Fruit fly (Drosophila melanogaster): ENCODE data around the gene CG31550.

The CG31550 gene

dm6 chr3R:5438750-5439149 lies 46.6 kb upstream of the CG31550 start (continued):
- TF ChIP-seq zfh2 (GFP tag; optimal IDR thresholded peaks at IDR 0.05), result no peak
- TF ChIP-seq C15 (GFP tag; IDR thresholded peaks at IDR 0.05), result no peak
- no peak for TF ChIP-seq lov (optimal IDR thresholded peaks at IDR 0.05)
- TF ChIP-seq lov (GFP tag; IDR thresholded peaks at IDR 0.05), result no peak
- no peak for TF ChIP-seq ind (GFP tag; optimal IDR thresholded peaks at IDR 0.05)
- peak; percentile 48; the same call in 1 of the 2 replicates for TF ChIP-seq amos (GFP tag; IDR thresholded peaks at IDR 0.05; ENCODE audit: partially characterized antibody)
- peak; percentile 32 for TF ChIP-seq CG12659 (GFP tag; optimal IDR thresholded peaks at IDR 0.05)
- no peak for TF ChIP-seq dati (GFP tag; IDR thresholded peaks at IDR 0.05)
- no peak for TF ChIP-seq wek (GFP tag; optimal IDR thresholded peaks at IDR 0.05)
- TF ChIP-seq gro (GFP tag; optimal IDR thresholded peaks at IDR 0.05), result no peak
- peak; percentile 21 for TF ChIP-seq dmrt11E (tag; optimal IDR thresholded peaks at IDR 0.05)
- TF ChIP-seq org-1 (GFP tag; optimal IDR thresholded peaks at IDR 0.05), result no peak
- no peak for TF ChIP-seq en (GFP tag; optimal IDR thresholded peaks at IDR 0.05)
- TF ChIP-seq Med (GFP tag), result peak; percentile 67
- 0 out of 4 replicates have a peak, but pooled peaks have one; percentile 30 for TF ChIP-seq Dll (GFP tag; IDR thresholded peaks at IDR 0.05; ENCODE audit: partially characterized antibody)
- peak; percentile 82 for TF ChIP-seq sqz (GFP tag; optimal IDR thresholded peaks at IDR 0.05)
- no peak for TF ChIP-seq Six4 (GFP tag; optimal IDR thresholded peaks at IDR 0.05)
- no peak for TF ChIP-seq Ptx1 (GFP tag; IDR thresholded peaks at IDR 0.05)
- no peak for TF ChIP-seq CG4404 (GFP tag; IDR thresholded peaks at IDR 0.05)
- no peak for TF ChIP-seq Poxn (GFP tag; IDR thresholded peaks at IDR 0.05)
- TF ChIP-seq CG8089 (GFP tag; optimal IDR thresholded peaks at IDR 0.05), result no peak
- TF ChIP-seq CG9932 (GFP tag; IDR thresholded peaks at IDR 0.05), result no peak
- TF ChIP-seq CrebB (tag; optimal IDR thresholded peaks at IDR 0.05), result no peak
- TF ChIP-seq CG8924 (tag; optimal IDR thresholded peaks at IDR 0.05), result no peak
- no peak for TF ChIP-seq pho (GFP tag; optimal IDR thresholded peaks at IDR 0.05)
- no peak for TF ChIP-seq Dref (GFP tag; IDR thresholded peaks at IDR 0.05)
- no peak for TF ChIP-seq ase (GFP tag; IDR thresholded peaks at IDR 0.05)
- TF ChIP-seq sd (tag; optimal IDR thresholded peaks at IDR 0.05), result peak; percentile 94
- TF ChIP-seq PHDP (tag; optimal IDR thresholded peaks at IDR 0.05), result no peak
- TF ChIP-seq Ets97D (GFP tag; optimal IDR thresholded peaks at IDR 0.05), result peak; percentile 71
- no peak for TF ChIP-seq stc (GFP tag; IDR thresholded peaks at IDR 0.05)
- no peak for TF ChIP-seq Drgx (GFP tag; IDR thresholded peaks at IDR 0.05)
- TF ChIP-seq tio (GFP tag; optimal IDR thresholded peaks at IDR 0.05), result no peak
- TF ChIP-seq onecut (GFP tag; IDR thresholded peaks at IDR 0.05), result no peak
- peak; percentile 17 for TF ChIP-seq CG4617 (GFP tag; optimal IDR thresholded peaks at IDR 0.05; ENCODE audit: borderline replicate concordance)
- TF ChIP-seq CG13624 (GFP tag; optimal IDR thresholded peaks at IDR 0.05), result no peak
- peak; percentile 46 for TF ChIP-seq CoRest (tag; optimal IDR thresholded peaks at IDR 0.05)
- TF ChIP-seq row (GFP tag; IDR thresholded peaks at IDR 0.05), result peak; percentile 21; the same call in 1 of the 3 replicates
- TF ChIP-seq CG7372 (GFP tag; IDR thresholded peaks at IDR 0.05), result no peak
- no peak for TF ChIP-seq Vsx1 (GFP tag; optimal IDR thresholded peaks at IDR 0.05)
- TF ChIP-seq Mad (GFP tag; optimal IDR thresholded peaks at IDR 0.05), result no peak
- TF ChIP-seq gsb-n (tag; optimal IDR thresholded peaks at IDR 0.05), result peak; percentile 19
- no peak for TF ChIP-seq unpg (GFP tag; optimal IDR thresholded peaks at IDR 0.05)
- TF ChIP-seq CG4282 (GFP tag; optimal IDR thresholded peaks at IDR 0.05), result no peak
- TF ChIP-seq CG15696 (tag; optimal IDR thresholded peaks at IDR 0.05), result peak; percentile 34
- peak; percentile 63 for TF ChIP-seq HmgD (GFP tag; optimal IDR thresholded peaks at IDR 0.05)
- no peak for TF ChIP-seq vfl (GFP tag; optimal IDR thresholded peaks at IDR 0.05)
- no peak for TF ChIP-seq mirr (GFP tag; optimal IDR thresholded peaks at IDR 0.05)
- no peak for TF ChIP-seq cwo (GFP tag; optimal IDR thresholded peaks at IDR 0.05)
- no peak for TF ChIP-seq btn (GFP tag; optimal IDR thresholded peaks at IDR 0.05)
- no peak for TF ChIP-seq CG12219 (GFP tag; optimal IDR thresholded peaks at IDR 0.05)
- TF ChIP-seq CG2120 (GFP tag; optimal IDR thresholded peaks at IDR 0.05), result no peak
- no peak for TF ChIP-seq CG17802 (tag; optimal IDR thresholded peaks at IDR 0.05)

Measured in whole organism, embryonic.